Fruit fly (Drosophila melanogaster) whole organism, embryonic: ENCODE measurements around the gene CG32537.
A peak's percentile ranks its signal among the peaks of the same experiment; 100 is the strongest.

Experiments used
- B-H2 ChIP-seq: fragments of 200-800 bp; sonication (Bioruptor generic); optimal IDR thresholded peaks from 2 replicates; lab custom pipeline; 2018; ENCODE audit warnings: missing biosample characterization, mild to moderate bottlenecking, missing genetic modification characterization
- CG10366 ChIP-seq: fragments of 200-800 bp; sonication (Bioruptor generic); IDR thresholded peaks from 2 replicates; pipeline ENCODE4 v1.3.6; 2022; ENCODE audit warnings: missing biosample characterization, missing genetic modification characterization
- CG10565 ChIP-seq: fragments of 200-800 bp; sonication (Bioruptor generic); optimal IDR thresholded peaks from 3 replicates; lab custom pipeline; 2016; ENCODE audit warnings: missing biosample characterization, mild to moderate bottlenecking, missing genetic modification characterization
- CG12219 ChIP-seq: fragments of 200-800 bp; sonication (Bioruptor generic); optimal IDR thresholded peaks from 3 replicates; lab custom pipeline; 2018; ENCODE audit warnings: missing biosample characterization, mild to moderate bottlenecking, missing genetic modification characterization
- CG12659 ChIP-seq: fragments of 200-800 bp; sonication (Bioruptor generic); optimal IDR thresholded peaks from 3 replicates; lab custom pipeline; 2017; ENCODE audit warnings: mild to moderate bottlenecking, missing biosample characterization, missing genetic modification reagents, missing genetic modification characterization
- CG13775 ChIP-seq: fragments of 200-800 bp; sonication (Bioruptor generic); optimal IDR thresholded peaks from 3 replicates; lab custom pipeline; 2017; ENCODE audit warnings: missing biosample characterization, mild to moderate bottlenecking, missing genetic modification characterization
- CG14710 ChIP-seq: fragments of 200-800 bp; sonication (Bioruptor generic); optimal IDR thresholded peaks from 3 replicates; lab custom pipeline; 2019; ENCODE audit warnings: missing biosample characterization, mild to moderate bottlenecking, missing genetic modification characterization, moderate library complexity
- CG17328 ChIP-seq: fragments of 200-800 bp; sonication (Bioruptor generic); IDR thresholded peaks from 2 replicates; pipeline ENCODE4 v1.3.6; 2022; ENCODE audit warnings: missing biosample characterization, missing genetic modification characterization
- CG18262 ChIP-seq: fragments of 200-800 bp; optimal IDR thresholded peaks from 3 replicates; lab custom pipeline; 2019; ENCODE audit warnings: missing biosample characterization, mild to moderate bottlenecking, missing genetic modification characterization, moderate library complexity
- CG2712 ChIP-seq: fragments of 200-800 bp; optimal IDR thresholded peaks from 3 replicates; lab custom pipeline; 2019; ENCODE audit warnings: missing biosample characterization, mild to moderate bottlenecking, missing genetic modification characterization, moderate library complexity
- CG31441 ChIP-seq: fragments of 200-800 bp; sonication (Bioruptor generic); IDR thresholded peaks from 2 replicates; pipeline ENCODE4 v1.3.6; 2022; ENCODE audit warnings: missing biosample characterization, missing genetic modification characterization
- CG6765 ChIP-seq: fragments of 200-800 bp; sonication (Bioruptor generic); optimal IDR thresholded peaks from 3 replicates; lab custom pipeline; 2017; ENCODE audit warnings: missing biosample characterization, mild to moderate bottlenecking, missing genetic modification characterization
- CG7271 ChIP-seq: fragments of 200-800 bp; sonication (Bioruptor generic); optimal IDR thresholded peaks from 2 replicates; lab custom pipeline; 2018; ENCODE audit warnings: missing biosample characterization, mild to moderate bottlenecking, missing genetic modification characterization, moderate library complexity
- CG8388 ChIP-seq: fragments of 200-800 bp; sonication (Bioruptor generic); optimal IDR thresholded peaks from 2 replicates; lab custom pipeline; 2019; ENCODE audit warnings: missing biosample characterization, mild to moderate bottlenecking, missing genetic modification characterization, moderate library complexity
- CG8924 ChIP-seq: fragments of 200-800 bp; optimal IDR thresholded peaks from 3 replicates; lab custom pipeline; 2019; ENCODE audit warnings: missing biosample characterization, mild to moderate bottlenecking, missing genetic modification characterization, moderate library complexity
- CG9437 ChIP-seq: fragments of 200-800 bp; sonication (Bioruptor generic); optimal IDR thresholded peaks from 2 replicates; lab custom pipeline; 2018; ENCODE audit warnings: missing biosample characterization, mild to moderate bottlenecking, missing genetic modification characterization
- CG9727 ChIP-seq: fragments of 200-800 bp; sonication (Bioruptor generic); optimal IDR thresholded peaks from 3 replicates; lab custom pipeline; 2017; ENCODE audit warnings: missing biosample characterization, mild to moderate bottlenecking, missing genetic modification characterization
- Fer3 ChIP-seq: fragments of 200-800 bp; sonication (Bioruptor generic); optimal IDR thresholded peaks from 2 replicates; lab custom pipeline; 2018; ENCODE audit warnings: missing biosample characterization, mild to moderate bottlenecking, missing genetic modification characterization, moderate library complexity
- H15 ChIP-seq: fragments of 200-800 bp; sonication (Bioruptor generic); IDR thresholded peaks from 3 replicates; pipeline ENCODE4 v1.3.6; 2022; ENCODE audit warnings: missing biosample characterization, missing genetic modification characterization
- HHEX ChIP-seq: fragments of 200-800 bp; sonication (Bioruptor generic); optimal IDR thresholded peaks from 3 replicates; lab custom pipeline; 2017; ENCODE audit warnings: missing biosample characterization, mild to moderate bottlenecking, missing genetic modification characterization, missing genetic modification reagents
- HLH3B ChIP-seq: fragments of 200-800 bp; sonication (Bioruptor generic); IDR thresholded peaks from 2 replicates; pipeline ENCODE4 v1.3.6; 2022; ENCODE audit warnings: missing biosample characterization, missing genetic modification characterization
- HLH4C ChIP-seq: fragments of 200-800 bp; sonication (Bioruptor generic); IDR thresholded peaks from 3 replicates; pipeline ENCODE4 v1.3.6; 2022; ENCODE audit warnings: missing biosample characterization, missing genetic modification characterization; ENCODE audit not compliant: partially characterized antibody
- Hr78 ChIP-seq, 2 experiments: fragments of 200-800 bp in 1 of 2; fragments of >200 bp in 1 of 2; sonication (Bioruptor generic) in 1 of 2; optimal IDR thresholded peaks; 2 replicates each; lab custom pipeline; 2017 to 2019; ENCODE audit warnings: missing biosample characterization in 2 of 2, missing genetic modification characterization in 2 of 2, mild to moderate bottlenecking in 1 of 2, moderate library complexity in 1 of 2
- Max ChIP-seq: fragments of 200-800 bp; sonication (Bioruptor generic); optimal IDR thresholded peaks from 2 replicates; lab custom pipeline; 2016; ENCODE audit warnings: missing biosample characterization, mild to moderate bottlenecking, missing genetic modification characterization
- NFAT ChIP-seq: fragments of 200-800 bp; sonication (Bioruptor generic); IDR thresholded peaks from 2 replicates; pipeline ENCODE4 v1.3.6; 2022; ENCODE audit warnings: missing biosample characterization, missing genetic modification characterization
- Nf-YC ChIP-seq: fragments of 200-800 bp; optimal IDR thresholded peaks from 3 replicates; lab custom pipeline; 2019; ENCODE audit warnings: missing biosample characterization, mild to moderate bottlenecking, missing genetic modification characterization, moderate library complexity
- NfI ChIP-seq: fragments of 200-800 bp; sonication (Bioruptor generic); optimal IDR thresholded peaks from 3 replicates; lab custom pipeline; 2018; ENCODE audit warnings: missing biosample characterization, mild to moderate bottlenecking, missing genetic modification characterization, moderate library complexity
- PHDP ChIP-seq: fragments of 200-800 bp; sonication (Bioruptor generic); optimal IDR thresholded peaks from 3 replicates; lab custom pipeline; 2018; ENCODE audit warnings: missing biosample characterization, mild to moderate bottlenecking, missing genetic modification characterization, moderate library complexity
- Sox102F ChIP-seq: fragments of 200-800 bp; sonication (Bioruptor generic); optimal IDR thresholded peaks from 2 replicates; lab custom pipeline; 2018; ENCODE audit warnings: missing biosample characterization, mild to moderate bottlenecking, missing genetic modification characterization, moderate library complexity
- Sry-δ ChIP-seq: fragments of 200-800 bp; sonication (Bioruptor generic); optimal IDR thresholded peaks from 2 replicates; lab custom pipeline; 2016; ENCODE audit warnings: missing biosample characterization, missing genetic modification characterization
- TFAM ChIP-seq: fragments of 200-800 bp; sonication (Bioruptor generic); optimal IDR thresholded peaks from 2 replicates; lab custom pipeline; 2017; ENCODE audit warnings: missing biosample characterization, missing genetic modification characterization, inconsistent platforms
- al ChIP-seq: fragments of 200-800 bp; sonication (Bioruptor generic); IDR thresholded peaks from 2 replicates; pipeline ENCODE4 v1.3.6; 2022; ENCODE audit warnings: missing biosample characterization, missing genetic modification characterization
- en ChIP-seq: fragments of 200-800 bp; sonication (Bioruptor generic); optimal IDR thresholded peaks from 2 replicates; lab custom pipeline; 2016; ENCODE audit warnings: missing biosample characterization, missing genetic modification characterization
- gcm2 ChIP-seq: fragments of 200-800 bp; sonication (Bioruptor generic); optimal IDR thresholded peaks from 2 replicates; lab custom pipeline; 2016; ENCODE audit warnings: missing biosample characterization, missing genetic modification characterization
- gfzf ChIP-seq: fragments of 200-800 bp; sonication (Bioruptor generic); optimal IDR thresholded peaks from 2 replicates; lab custom pipeline; 2016; ENCODE audit warnings: missing biosample characterization, mild to moderate bottlenecking, missing genetic modification characterization, moderate library complexity
- gsb-n ChIP-seq: fragments of 200-800 bp; sonication (Bioruptor generic); optimal IDR thresholded peaks from 3 replicates; lab custom pipeline; 2018; ENCODE audit warnings: missing biosample characterization, mild to moderate bottlenecking, missing genetic modification characterization
- hth ChIP-seq: fragments of >200 bp; optimal IDR thresholded peaks from 2 replicates; lab custom pipeline; 2017; ENCODE audit warnings: inconsistent platforms
- jing ChIP-seq: fragments of 200-800 bp; sonication (Bioruptor generic); optimal IDR thresholded peaks from 2 replicates; lab custom pipeline; 2018; ENCODE audit warnings: missing biosample characterization, mild to moderate bottlenecking, missing genetic modification characterization
- mam ChIP-seq: fragments of 200-800 bp; sonication (Bioruptor generic); optimal IDR thresholded peaks from 3 replicates; lab custom pipeline; 2016; ENCODE audit warnings: missing biosample characterization, missing genetic modification characterization
- nau ChIP-seq: fragments of 200-800 bp; sonication (Bioruptor generic); optimal IDR thresholded peaks from 3 replicates; lab custom pipeline; 2017; ENCODE audit warnings: missing biosample characterization, mild to moderate bottlenecking, missing genetic modification characterization, missing genetic modification reagents
- pb ChIP-seq: fragments of 200-800 bp; sonication (Bioruptor generic); optimal IDR thresholded peaks from 3 replicates; lab custom pipeline; 2016; ENCODE audit warnings: missing biosample characterization, missing genetic modification characterization
- peb ChIP-seq: fragments of 200-800 bp; sonication (Bioruptor generic); IDR thresholded peaks from 2 replicates; pipeline ENCODE4 v1.3.6; 2022; ENCODE audit warnings: missing biosample characterization, missing genetic modification characterization
- pho ChIP-seq: fragments of 200-800 bp; sonication (Bioruptor generic); optimal IDR thresholded peaks from 2 replicates; lab custom pipeline; 2016; ENCODE audit warnings: missing biosample characterization, missing genetic modification characterization
- pum ChIP-seq: fragments of 200-800 bp; sonication (Bioruptor generic); optimal IDR thresholded peaks from 2 replicates; lab custom pipeline; 2016; ENCODE audit warnings: missing biosample characterization, missing genetic modification characterization
- run ChIP-seq: fragments of 200-800 bp; sonication (Bioruptor generic); optimal IDR thresholded peaks from 3 replicates; lab custom pipeline; 2018; ENCODE audit warnings: missing biosample characterization, mild to moderate bottlenecking, missing genetic modification characterization
- ssp ChIP-seq: fragments of 200-800 bp; sonication (Bioruptor generic); IDR thresholded peaks from 2 replicates; pipeline ENCODE4 v1.3.6; 2022; ENCODE audit warnings: missing biosample characterization, missing genetic modification characterization
- stc ChIP-seq: fragments of 200-800 bp; sonication (Bioruptor generic); IDR thresholded peaks from 2 replicates; pipeline ENCODE4 v1.3.6; 2022; ENCODE audit warnings: missing biosample characterization, missing genetic modification characterization
- trem ChIP-seq: fragments of 200-800 bp; optimal IDR thresholded peaks from 3 replicates; lab custom pipeline; 2019; ENCODE audit warnings: missing biosample characterization, mild to moderate bottlenecking, missing genetic modification characterization, moderate library complexity
- usp ChIP-seq: fragments of >200 bp; optimal IDR thresholded peaks from 2 replicates; lab custom pipeline; 2017; ENCODE audit warnings: missing biosample characterization, missing genetic modification characterization
- z ChIP-seq: fragments of 200-800 bp; sonication (Bioruptor generic); IDR thresholded peaks from 3 replicates; pipeline ENCODE4 v1.3.6; 2022; ENCODE audit warnings: missing biosample characterization, missing genetic modification characterization

CG32537 gene

DNA sequence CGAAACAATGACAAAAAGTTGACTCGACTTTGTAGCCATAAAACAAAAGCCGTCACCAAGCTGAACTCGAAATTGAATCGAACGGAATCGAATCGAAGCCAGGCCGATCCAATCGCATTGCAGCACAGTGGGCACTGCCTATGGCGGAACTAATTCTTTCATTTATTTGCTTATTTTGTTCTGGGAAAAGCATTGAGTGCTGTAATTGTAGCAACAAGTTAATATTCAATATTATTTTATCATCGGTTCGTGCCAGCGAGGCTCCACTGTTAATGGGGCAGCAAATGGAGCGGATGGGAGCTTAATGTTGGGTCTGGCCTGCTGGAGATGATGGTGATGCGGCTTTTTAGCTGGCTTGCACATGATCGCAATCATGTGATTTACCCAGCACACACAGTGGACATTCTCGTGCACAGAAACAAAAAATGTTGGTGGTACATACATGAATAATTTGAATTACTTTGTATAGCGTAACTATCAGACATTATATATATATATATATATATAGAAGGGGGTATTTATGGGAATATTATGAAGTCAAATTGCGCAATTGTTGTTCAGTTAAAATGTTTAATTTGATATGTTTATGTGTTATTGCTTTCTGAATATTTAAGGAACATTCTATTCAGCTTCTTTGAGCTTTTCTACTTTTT, 13.1 kb upstream of the CG32537 start (continued):
- peak; percentile 87 for TF ChIP-seq stc (GFP tag; lab: Robert Waterston, UW)
- peak; percentile 87 for TF ChIP-seq NfI (GFP tag; lab: Kevin White, UChicago)
- peak; percentile 89 for TF ChIP-seq CG2712
- peak; percentile 93 for TF ChIP-seq CG10366
- peak; percentile 93 for TF ChIP-seq HLH3B (GFP tag; lab: Robert Waterston, UW)
- TF ChIP-seq CG6765 (GFP tag; lab: Kevin White, UChicago), result peak; percentile 64
- TF ChIP-seq CG12219 (GFP tag; lab: Kevin White, UChicago), result peak; percentile 91
- TF ChIP-seq B-H2 (GFP tag; lab: Kevin White, UChicago), result peak; percentile 21
- TF ChIP-seq TFAM (GFP tag; lab: Kevin White, UChicago), result peak; percentile 19
- peak; percentile 91 for TF ChIP-seq CG31441 (GFP tag; lab: Robert Waterston, UW)
- TF ChIP-seq ssp (GFP tag; lab: Robert Waterston, UW), result peak; percentile 83
- peak; percentile 88 for TF ChIP-seq gcm2 (GFP tag; lab: Kevin White, UChicago)
- TF ChIP-seq NFAT (GFP tag; lab: Robert Waterston, UW), result peak; percentile 79
- TF ChIP-seq HLH4C (GFP tag; lab: Robert Waterston, UW), result no peak
- TF ChIP-seq H15 (GFP tag; lab: Robert Waterston, UW), result peak; percentile 93
- TF ChIP-seq CG10565 (GFP tag; lab: Kevin White, UChicago), result peak; percentile 59
- TF ChIP-seq en, result peak; percentile 75
- peak; percentile 95 for TF ChIP-seq CG17328
- TF ChIP-seq Hr78 (GFP tag; optimal IDR thresholded peaks at IDR 0.05; lab: Kevin White, UChicago), result peak in 1 of 2 experiments; percentile 68
- TF ChIP-seq mam (GFP tag; lab: Kevin White, UChicago), result peak; percentile 82
- TF ChIP-seq pum (GFP tag; lab: Kevin White, UChicago), result peak; percentile 90
- TF ChIP-seq Nf-YC (tag; lab: Kevin White, UChicago), result peak; percentile 79
- peak; percentile 77 for TF ChIP-seq Max (GFP tag; lab: Kevin White, UChicago)
- peak; percentile 83 for TF ChIP-seq pb
- TF ChIP-seq pho, result peak; percentile 39
- TF ChIP-seq CG13775, result peak; percentile 58
- TF ChIP-seq usp (GFP tag; lab: Kevin White, UChicago), result no peak
- TF ChIP-seq gsb-n (tag; lab: Kevin White, UChicago), result peak; percentile 86
- peak; percentile 69 for TF ChIP-seq CG9727 (GFP tag; lab: Kevin White, UChicago)
- TF ChIP-seq CG12659 (GFP tag; lab: Kevin White, UChicago), result peak; percentile 80
- TF ChIP-seq HHEX (GFP tag; lab: Kevin White, UChicago), result peak; percentile 82
- TF ChIP-seq trem (tag; lab: Kevin White, UChicago), result peak; percentile 61
- TF ChIP-seq z (GFP tag; lab: Robert Waterston, UW), result peak; percentile 61; the same call in 1 of the 3 replicates
- TF ChIP-seq CG18262 (tag; lab: Kevin White, UChicago), result peak; percentile 79
- peak; percentile 25 for TF ChIP-seq CG7271 (tag; lab: Kevin White, UChicago)
- TF ChIP-seq CG8924 (tag; lab: Kevin White, UChicago), result peak; percentile 87
- no peak for TF ChIP-seq hth
- peak; percentile 90 for TF ChIP-seq peb (GFP tag; lab: Robert Waterston, UW)
- peak; percentile 61 for TF ChIP-seq CG9437 (GFP tag; lab: Kevin White, UChicago)
- peak; percentile 85 for TF ChIP-seq run (tag; lab: Kevin White, UChicago)
- peak; percentile 39 for TF ChIP-seq Sry-δ (GFP tag; lab: Kevin White, UChicago)
- no peak for TF ChIP-seq gfzf (GFP tag; lab: Kevin White, UChicago)
- TF ChIP-seq Sox102F (GFP tag; lab: Kevin White, UChicago), result peak; percentile 95
- TF ChIP-seq CG8388 (GFP tag; lab: Kevin White, UChicago), result peak; percentile 86
- TF ChIP-seq jing, result peak; percentile 88
- TF ChIP-seq Fer3, result peak; percentile 81
- peak; percentile 79 for TF ChIP-seq nau (GFP tag; lab: Kevin White, UChicago)
- TF ChIP-seq CG14710 (tag; lab: Kevin White, UChicago), result peak; percentile 73
- peak; percentile 66 for TF ChIP-seq al (GFP tag; lab: Robert Waterston, UW)
- TF ChIP-seq PHDP, result peak; percentile 86
